Worm (Caenorhabditis elegans) whole organism, mixed stage, embryonic: ENCODE results near the gene Y54G11A.2.

Experiments
- elt-1 ChIP-seq: sonication (generic microtip); optimal IDR thresholded peaks from 2 replicates; lab custom pipeline; 2017; ENCODE audit warnings: missing genetic modification characterization, mild to moderate bottlenecking, missing compliant biosample characterization, antibody characterized with exemption, moderate library complexity, borderline replicate concordance; ENCODE audit not compliant: insufficient read depth
- pha-4 ChIP-seq: fragments of 150-350 bp; optimal IDR thresholded peaks from 2 replicates; lab custom pipeline; 2018; ENCODE audit warnings: missing biosample characterization, missing genetic modification reagents, missing genetic modification characterization
- unc-62 ChIP-seq: fragments of 150-350 bp; optimal IDR thresholded peaks from 2 replicates; lab custom pipeline; 2014; ENCODE audit warnings: missing biosample characterization, missing genetic modification reagents, missing genetic modification characterization

DNA sequence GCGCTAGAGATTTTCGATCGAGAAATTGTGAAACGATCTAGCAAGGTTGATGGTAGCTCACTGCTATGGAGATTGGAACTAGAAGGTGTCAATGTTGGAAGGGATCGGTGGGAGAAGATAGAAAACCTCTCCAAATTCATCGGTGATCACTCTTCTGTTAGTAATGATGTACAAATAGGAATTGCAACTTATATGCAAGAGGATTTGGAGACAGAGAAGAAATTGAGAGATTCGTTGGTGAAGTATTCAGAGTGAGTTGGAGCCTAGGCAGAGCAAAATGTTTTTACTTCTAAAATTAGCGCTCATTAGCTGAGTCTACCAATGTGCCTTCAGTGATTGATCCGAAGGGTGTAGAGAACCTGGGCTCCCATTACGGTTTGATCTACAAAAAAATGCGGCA, 42.2 kb downstream of the Y54G11A.2 start:
- TF ChIP-seq elt-1 (tag; lab: Kevin White, UChicago) (no peak), unc-62 (no peak), pha-4 (no peak)
